Worm (Caenorhabditis elegans) whole organism, late embryonic: ENCODE measurements around the gene npr-4.

Source experiments
- F13H6.1 ChIP-seq: sonication (generic microtip); optimal IDR thresholded peaks from 2 replicates; lab custom pipeline; 2016; ENCODE audit warnings: missing genetic modification characterization, missing compliant biosample characterization
- K02D7.2 ChIP-seq: sonication (generic microtip); optimal IDR thresholded peaks from 2 replicates; lab custom pipeline; 2017; ENCODE audit warnings: mild to moderate bottlenecking, missing genetic modification characterization, missing compliant biosample characterization
- K09A11.1 ChIP-seq: sonication (generic microtip); optimal IDR thresholded peaks from 2 replicates; lab custom pipeline; 2017; ENCODE audit warnings: antibody characterized with exemption, mild to moderate bottlenecking, missing genetic modification characterization, missing compliant biosample characterization; ENCODE audit not compliant: insufficient read depth
- T23F11.4 ChIP-seq: fragments of 200-800 bp; sonication (Bioruptor generic); optimal IDR thresholded peaks from 2 replicates; lab custom pipeline; 2018; ENCODE audit warnings: mild to moderate bottlenecking, missing genetic modification characterization, missing compliant biosample characterization
- Y22D7AL.16 ChIP-seq: sonication (generic microtip); optimal IDR thresholded peaks from 2 replicates; lab custom pipeline; 2016; ENCODE audit warnings: missing genetic modification characterization, missing compliant biosample characterization
- ahr-1 ChIP-seq: sonication (generic microtip); optimal IDR thresholded peaks from 2 replicates; lab custom pipeline; 2016; ENCODE audit warnings: missing genetic modification characterization, missing compliant biosample characterization
- ama-1 ChIP-seq: fragments of 150-350 bp; optimal IDR thresholded peaks from 2 replicates; lab custom pipeline; 2014
- ceh-14 ChIP-seq: sonication (generic microtip); optimal IDR thresholded peaks from 2 replicates; lab custom pipeline; 2016; ENCODE audit warnings: missing genotype, missing genetic modification characterization, missing compliant biosample characterization
- ceh-19 ChIP-seq: fragments of 200-800 bp; sonication (Bioruptor generic); optimal IDR thresholded peaks from 2 replicates; lab custom pipeline; 2018; ENCODE audit warnings: mild to moderate bottlenecking, missing genetic modification characterization, missing compliant biosample characterization
- ceh-2 ChIP-seq: sonication (generic microtip); optimal IDR thresholded peaks from 2 replicates; lab custom pipeline; 2016; ENCODE audit warnings: missing genotype, missing genetic modification characterization, missing compliant biosample characterization
- ceh-22 ChIP-seq: sonication (generic microtip); optimal IDR thresholded peaks from 2 replicates; lab custom pipeline; 2017; ENCODE audit warnings: missing biosample characterization, missing genetic modification characterization
- ceh-24 ChIP-seq: sonication (generic microtip); optimal IDR thresholded peaks from 2 replicates; lab custom pipeline; 2016; ENCODE audit warnings: mild to moderate bottlenecking, missing genetic modification characterization, missing compliant biosample characterization
- ceh-30 ChIP-seq: fragments of 150-350 bp; optimal IDR thresholded peaks from 2 replicates; lab custom pipeline; 2014; ENCODE audit warnings: missing biosample characterization, missing genetic modification characterization
- ceh-31 ChIP-seq: sonication (generic microtip); optimal IDR thresholded peaks from 2 replicates; lab custom pipeline; 2016; ENCODE audit warnings: missing genetic modification characterization, missing compliant biosample characterization
- ceh-34 ChIP-seq: sonication (generic microtip); optimal IDR thresholded peaks from 2 replicates; lab custom pipeline; 2016; ENCODE audit warnings: mild to moderate bottlenecking, missing genetic modification characterization, missing compliant biosample characterization
- ceh-45 ChIP-seq: fragments of 200-800 bp; sonication (Bioruptor generic); IDR thresholded peaks from 2 replicates; pipeline ENCODE4 v1.3.6; 2022; ENCODE audit warnings: missing genetic modification reagents, missing genetic modification characterization, missing compliant biosample characterization
- ceh-6 ChIP-seq: fragments of 200-800 bp; sonication (Bioruptor generic); optimal IDR thresholded peaks from 2 replicates; lab custom pipeline; 2018; ENCODE audit warnings: mild to moderate bottlenecking, missing genetic modification characterization, missing compliant biosample characterization
- ceh-9 ChIP-seq: sonication (generic microtip); optimal IDR thresholded peaks from 2 replicates; lab custom pipeline; 2016; ENCODE audit warnings: mild to moderate bottlenecking, missing genetic modification characterization, inconsistent platforms, missing compliant biosample characterization
- che-1 ChIP-seq: sonication (generic microtip); optimal IDR thresholded peaks from 2 replicates; lab custom pipeline; 2016; ENCODE audit warnings: mild to moderate bottlenecking, missing genetic modification characterization, missing compliant biosample characterization
- dmd-4 ChIP-seq: sonication (generic microtip); optimal IDR thresholded peaks from 2 replicates; lab custom pipeline; 2016; ENCODE audit warnings: borderline replicate concordance, missing genetic modification characterization, missing compliant biosample characterization
- dve-1 ChIP-seq: sonication (generic microtip); optimal IDR thresholded peaks from 2 replicates; lab custom pipeline; 2017; ENCODE audit warnings: antibody characterized with exemption, mild to moderate bottlenecking, missing genetic modification characterization, missing compliant biosample characterization
- elt-2 ChIP-seq: sonication (generic microtip); optimal IDR thresholded peaks from 2 replicates; lab custom pipeline; 2016; ENCODE audit warnings: missing genetic modification reagents, missing genetic modification characterization, missing compliant biosample characterization
- ets-4 ChIP-seq: sonication (generic microtip); optimal IDR thresholded peaks from 2 replicates; lab custom pipeline; 2016; ENCODE audit warnings: missing genetic modification characterization, missing compliant biosample characterization
- eyg-1 ChIP-seq: sonication (generic microtip); optimal IDR thresholded peaks from 2 replicates; lab custom pipeline; 2016; ENCODE audit warnings: missing genotype, missing genetic modification characterization, missing compliant biosample characterization
- fax-1 ChIP-seq: sonication (generic microtip); optimal IDR thresholded peaks from 2 replicates; lab custom pipeline; 2016; ENCODE audit warnings: missing genotype, missing genetic modification characterization, missing compliant biosample characterization
- fkh-6 ChIP-seq: sonication (generic microtip); optimal IDR thresholded peaks from 2 replicates; lab custom pipeline; 2016; ENCODE audit warnings: missing genetic modification characterization, missing compliant biosample characterization
- hlh-13 ChIP-seq: fragments of 200-800 bp; sonication (Bioruptor generic); optimal IDR thresholded peaks from 2 replicates; lab custom pipeline; 2018; ENCODE audit warnings: mild to moderate bottlenecking, missing genetic modification characterization, missing compliant biosample characterization
- hlh-15 ChIP-seq: sonication (generic microtip); optimal IDR thresholded peaks from 2 replicates; lab custom pipeline; 2016; ENCODE audit warnings: missing genetic modification characterization, missing compliant biosample characterization
- hlh-6 ChIP-seq: sonication (generic microtip); optimal IDR thresholded peaks from 2 replicates; lab custom pipeline; 2016; ENCODE audit warnings: missing genotype, missing genetic modification characterization, missing compliant biosample characterization
- hlh-8 ChIP-seq: sonication (generic microtip); optimal IDR thresholded peaks from 2 replicates; lab custom pipeline; 2016; ENCODE audit warnings: missing genotype, missing genetic modification characterization, missing compliant biosample characterization
- madf-2 ChIP-seq: sonication (generic microtip); optimal IDR thresholded peaks from 2 replicates; lab custom pipeline; 2017; ENCODE audit warnings: missing genetic modification characterization, missing compliant biosample characterization
- mec-3 ChIP-seq: sonication (generic microtip); optimal IDR thresholded peaks from 2 replicates; lab custom pipeline; 2016; ENCODE audit warnings: borderline replicate concordance, missing genetic modification characterization, missing compliant biosample characterization
- nfya-1 ChIP-seq: sonication (generic microtip); optimal IDR thresholded peaks from 2 replicates; lab custom pipeline; 2017; ENCODE audit warnings: missing genetic modification characterization, mild to moderate bottlenecking, missing compliant biosample characterization, antibody characterized with exemption, moderate library complexity
- nhr-11 ChIP-seq: fragments of 150-350 bp; optimal IDR thresholded peaks from 2 replicates; lab custom pipeline; 2014; ENCODE audit warnings: missing biosample characterization, missing genetic modification characterization
- nhr-232 ChIP-seq: sonication (generic microtip); optimal IDR thresholded peaks from 2 replicates; lab custom pipeline; 2016; ENCODE audit warnings: missing genetic modification characterization, missing compliant biosample characterization
- npax-4 ChIP-seq: sonication (generic microtip); optimal IDR thresholded peaks from 2 replicates; lab custom pipeline; 2016; ENCODE audit warnings: missing genetic modification characterization, missing compliant biosample characterization
- odd-2 ChIP-seq: sonication (generic microtip); optimal IDR thresholded peaks from 2 replicates; lab custom pipeline; 2017; ENCODE audit warnings: antibody characterized with exemption, mild to moderate bottlenecking, missing genetic modification characterization, missing compliant biosample characterization
- pat-9 ChIP-seq: fragments of 200-800 bp; sonication (Bioruptor generic); optimal IDR thresholded peaks from 2 replicates; lab custom pipeline; 2018; ENCODE audit warnings: mild to moderate bottlenecking, missing genetic modification characterization, moderate library complexity, missing compliant biosample characterization
- pha-4 ChIP-seq: fragments of 150-350 bp; optimal IDR thresholded peaks from 2 replicates; lab custom pipeline; 2018; ENCODE audit warnings: missing biosample characterization, missing genetic modification reagents, missing genetic modification characterization
- pqm-1 ChIP-seq: sonication (generic microtip); optimal IDR thresholded peaks from 2 replicates; lab custom pipeline; 2016; ENCODE audit warnings: missing genetic modification characterization, missing compliant biosample characterization
- rnt-1 ChIP-seq: sonication (generic microtip); optimal IDR thresholded peaks from 2 replicates; lab custom pipeline; 2016; ENCODE audit warnings: missing genetic modification characterization, missing compliant biosample characterization
- sdc-2 ChIP-seq: sonication (generic microtip); optimal IDR thresholded peaks from 2 replicates; lab custom pipeline; 2016; ENCODE audit warnings: missing genotype, missing genetic modification characterization, missing compliant biosample characterization
- sox-4 ChIP-seq: sonication (generic microtip); optimal IDR thresholded peaks from 2 replicates; lab custom pipeline; 2017; ENCODE audit warnings: mild to moderate bottlenecking, missing genetic modification characterization, inconsistent platforms, missing compliant biosample characterization
- syd-9 ChIP-seq: sonication (generic microtip); optimal IDR thresholded peaks from 2 replicates; lab custom pipeline; 2016; ENCODE audit warnings: mild to moderate bottlenecking, missing genetic modification characterization, moderate library complexity, missing compliant biosample characterization
- tbx-2 ChIP-seq: sonication (generic microtip); optimal IDR thresholded peaks from 2 replicates; lab custom pipeline; 2016; ENCODE audit warnings: missing genetic modification characterization, missing compliant biosample characterization
- unc-3 ChIP-seq, 2 experiments: fragments of 200-800 bp in 1 of 2; sonication (Bioruptor generic) in 1 of 2; sonication (generic microtip) in 1 of 2; conservative IDR thresholded peaks in 1 of 2; optimal IDR thresholded peaks in 1 of 2; 2 replicates each; pipeline versions ENCODE4 v1.3.6 to Lab custom; 2016 to 2022; ENCODE audit warnings: missing compliant biosample characterization in 2 of 2, missing genetic modification characterization in 2 of 2, missing genetic modification reagents in 1 of 2
- unc-42 ChIP-seq: sonication (generic microtip); optimal IDR thresholded peaks from 2 replicates; lab custom pipeline; 2016; ENCODE audit warnings: missing genotype, missing genetic modification characterization, missing compliant biosample characterization
- unc-55 ChIP-seq: sonication (generic microtip); optimal IDR thresholded peaks from 2 replicates; lab custom pipeline; 2017; ENCODE audit warnings: missing biosample characterization, missing genetic modification reagents, missing genetic modification characterization
- unc-86 ChIP-seq: sonication (generic microtip); optimal IDR thresholded peaks from 2 replicates; lab custom pipeline; 2016; ENCODE audit warnings: missing genetic modification characterization, missing compliant biosample characterization
- zip-5 ChIP-seq: sonication (generic microtip); optimal IDR thresholded peaks from 2 replicates; lab custom pipeline; 2016; ENCODE audit warnings: missing genetic modification characterization, missing compliant biosample characterization

The npr-4 gene

ce11 chrX:12563589-12563988, 12.1 kb upstream of the npr-4 start (continued):
- TF ChIP-seq ceh-45 (GFP tag; lab: Robert Waterston, UW) (peak; percentile 97), syd-9 (tag; lab: Kevin White, UChicago) (peak; percentile 93), T23F11.4 (GFP tag; lab: Kevin White, UChicago) (peak; percentile 89), fax-1 (tag; lab: Kevin White, UChicago) (peak; percentile 89), K09A11.1 (tag; lab: Kevin White, UChicago) (peak; percentile 91), mec-3 (tag; lab: Kevin White, UChicago) (peak; percentile 63), ceh-24 (peak; percentile 54), hlh-15 (tag; lab: Kevin White, UChicago) (peak; percentile 87), ceh-9 (peak; percentile 79), ceh-19 (peak; percentile 89), K02D7.2 (peak; percentile 81), pat-9 (peak; percentile 90), nfya-1 (tag; lab: Kevin White, UChicago) (peak; percentile 67), dve-1 (peak; percentile 76), eyg-1 (tag; lab: Kevin White, UChicago) (peak; percentile 84), fkh-6 (tag; lab: Kevin White, UChicago) (peak; percentile 91), sox-4 (tag; lab: Kevin White, UChicago) (peak; percentile 90), tbx-2 (peak; percentile 87), ceh-31 (tag; lab: Kevin White, UChicago) (peak; percentile 84), sdc-2 (peak; percentile 92), unc-42 (tag; lab: Kevin White, UChicago) (peak; percentile 59), nhr-232 (peak; percentile 91), Y22D7AL.16 (tag; lab: Kevin White, UChicago) (peak; percentile 85), rnt-1 (tag; lab: Kevin White, UChicago) (peak; percentile 75), madf-2 (tag; lab: Kevin White, UChicago) (peak; percentile 92), nhr-11 (tag; lab: Kevin White, UChicago) (no peak), ceh-14 (tag; lab: Kevin White, UChicago) (peak; percentile 88), odd-2 (tag; lab: Kevin White, UChicago) (peak; percentile 84), ceh-34 (tag; lab: Kevin White, UChicago) (peak; percentile 93), unc-3 (GFP tag; conservative IDR thresholded peaks at IDR 0.05; lab: Robert Waterston, UW) (peak; percentile 95), unc-3 (tag; optimal IDR thresholded peaks at IDR 0.05; lab: Kevin White, UChicago) (peak; percentile 90), hlh-13 (GFP tag; lab: Kevin White, UChicago) (peak; percentile 86), ets-4 (tag; lab: Kevin White, UChicago) (peak; percentile 52), ahr-1 (tag; lab: Kevin White, UChicago) (peak; percentile 88), ceh-30 (no peak), dmd-4 (tag; lab: Kevin White, UChicago) (peak; percentile 78), pha-4 (tag; lab: Kevin White, UChicago) (no peak), che-1 (tag; lab: Kevin White, UChicago) (peak; percentile 87), hlh-6 (tag; lab: Kevin White, UChicago) (peak; percentile 95), unc-86 (tag; lab: Kevin White, UChicago) (peak; percentile 88), unc-55 (peak; percentile 22), hlh-8 (tag; lab: Kevin White, UChicago) (peak; percentile 86), elt-2 (tag; lab: Kevin White, UChicago) (peak; percentile 94), ama-1 (lab: Kevin White, UChicago) (no peak), ceh-6 (peak; percentile 90), zip-5 (tag; lab: Kevin White, UChicago) (peak; percentile 74), ceh-2 (peak; percentile 85), ceh-22 (no peak), npax-4 (peak; percentile 86), F13H6.1 (tag; lab: Kevin White, UChicago) (peak; percentile 86), pqm-1 (tag; lab: Kevin White, UChicago) (peak; percentile 58)
- TF ChIP-seq, all 69 proteins: peak for 61
